Worm (Caenorhabditis elegans): Measurements from ENCODE around the gene msp-51.
"Not testable (repeated sequence)": the region's sequence is repeated elsewhere in the genome, so short reads cannot be mapped to it uniquely, and the experiment has no call there.

msp-51 gene

ce11 chrIV:5316223-5316622 is 21.1 kb upstream of the msp-51 start, which contains the start of gene msp-65:
Gene msp-65, plus strand, starts transcription at chrIV:5316523.
- TF ChIP-seq dmd-8 (GFP tag; IDR thresholded peaks at IDR 0.05); fkh-10 (GFP tag; optimal IDR thresholded peaks at IDR 0.05); nhr-28 (tag; optimal IDR thresholded peaks at IDR 0.05): not testable (repeated sequence)

- TF ChIP-seq snpc-1.2 (GFP tag; IDR thresholded peaks at IDR 0.05); fkh-10 (GFP tag; optimal IDR thresholded peaks at IDR 0.05); spr-3 (GFP tag; optimal IDR thresholded peaks at IDR 0.05): not testable (repeated sequence)
Measured at ce11 chrIV:5313011-5313410, 17.9 kb upstream of the msp-51 start, which contains the start of the genes msp-59 and ZK354.2. Gene msp-59, minus strand, starts transcription at chrIV:5313111. Gene ZK354.2, plus strand, starts transcription at chrIV:5313405.

- TF ChIP-seq F26F4.8 (GFP tag; conservative IDR thresholded peaks at IDR 0.05) (no peak), hlh-30 (tag; optimal IDR thresholded peaks at IDR 0.05; ENCODE audit: insufficient read depth) (no peak), ceh-82 (tag; optimal IDR thresholded peaks at IDR 0.05) (no peak), spr-3 (GFP tag; optimal IDR thresholded peaks at IDR 0.05) (no peak), arid-1 (GFP tag; conservative IDR thresholded peaks at IDR 0.05) (no peak), egl-27 (tag; optimal IDR thresholded peaks at IDR 0.05) (no peak), hmg-1.1 (GFP tag; IDR thresholded peaks at IDR 0.05) (no peak), snpc-1.2 (GFP tag; IDR thresholded peaks at IDR 0.05) (no peak), nhr-6 (tag; optimal IDR thresholded peaks at IDR 0.05) (no peak), ztf-11 (tag; optimal IDR thresholded peaks at IDR 0.05) (no peak), mep-1 (tag; optimal IDR thresholded peaks at IDR 0.05) (no peak), lsy-2 (tag; optimal IDR thresholded peaks at IDR 0.05) (no peak), rbr-2 (tag; optimal IDR thresholded peaks at IDR 0.05) (no peak)
Measured at ce11 chrIV:5309742-5310141, 14.6 kb upstream of the msp-51 start, which contains the start of gene ZK354.3. Gene ZK354.3, plus strand, starts transcription at chrIV:5310042.

DNA sequence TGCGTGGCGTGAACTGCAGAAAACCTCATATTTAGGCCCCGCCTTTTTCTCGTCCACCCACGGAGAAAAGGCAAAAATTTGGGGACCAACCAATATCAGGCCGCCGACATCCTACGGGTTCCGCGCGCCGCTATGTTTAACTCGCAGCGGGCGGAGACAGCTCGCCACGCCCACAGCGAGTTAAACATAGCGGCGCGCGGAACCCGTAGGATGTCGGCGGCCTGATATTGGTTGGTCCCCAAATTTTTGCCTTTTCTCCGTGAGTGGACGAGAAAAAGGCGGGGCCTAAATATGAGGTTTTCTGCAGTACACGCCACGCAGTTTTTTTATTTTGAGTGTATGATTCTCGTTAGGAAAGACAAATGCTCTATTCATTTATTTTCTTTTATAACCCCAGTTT is 14.0 kb upstream of the msp-51 start:
- TF ChIP-seq snpc-1.2 (GFP tag; IDR thresholded peaks at IDR 0.05): 0 out of 2 replicates have a peak, but pooled peaks have one; percentile 79

ce11 chrIV:5308046-5308643 is 13.0 kb upstream of the msp-51 start, which contains the start of the genes ZK354.9 and msp-58:
Gene ZK354.9, minus strand, starts transcription at chrIV:5308146.
Gene msp-58, plus strand, starts transcription at chrIV:5308593.
- TF ChIP-seq nhr-25 (tag; optimal IDR thresholded peaks at IDR 0.05; ENCODE audit: borderline replicate concordance, insufficient read depth); php-3 (GFP tag; IDR thresholded peaks at IDR 0.05); Y5F2A.4 (GFP tag; optimal IDR thresholded peaks at IDR 0.05): not testable (repeated sequence)

ce11 chrIV:5306040-5306439 is 10.9 kb upstream of the msp-51 start, which contains the start of gene ZK354.8:
Gene ZK354.8, minus strand, starts transcription at chrIV:5306140.
- no peak for TF ChIP-seq mxl-3 (GFP tag; optimal IDR thresholded peaks at IDR 0.05)
- no peak for TF ChIP-seq F37D6.2 (tag; optimal IDR thresholded peaks at IDR 0.05)
- no peak for TF ChIP-seq arid-1 (GFP tag; conservative IDR thresholded peaks at IDR 0.05)
- TF ChIP-seq T20F7.1 (GFP tag; optimal IDR thresholded peaks at IDR 0.05): no peak

DNA sequence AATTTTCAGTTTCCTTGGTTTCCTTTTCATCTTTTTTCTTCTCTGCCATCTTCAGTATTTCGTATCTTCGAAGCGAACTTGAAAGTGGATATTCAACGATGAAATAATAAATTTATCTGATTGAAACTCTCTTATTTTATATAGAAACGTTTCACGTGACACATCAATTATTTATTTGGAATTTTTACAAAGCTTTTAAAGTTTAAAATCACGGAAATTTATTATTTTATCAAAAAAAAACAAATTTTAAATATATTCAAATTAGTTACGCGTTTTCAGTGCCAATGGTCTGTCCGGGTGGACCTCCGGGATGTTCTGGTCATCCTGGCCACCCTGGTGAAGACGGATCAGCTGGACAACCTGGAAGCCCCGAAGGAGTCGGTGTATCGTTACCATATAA is 7.9 kb upstream of the msp-51 start, which contains the start of gene ZK354.7:
ZK354.7 (minus strand) TSS at position 101 of the 400 bp plus-strand sequence.
- no peak for TF ChIP-seq daf-12 (tag; optimal IDR thresholded peaks at IDR 0.05)
- peak; percentile 13 for TF ChIP-seq aha-1 (tag)

DNA sequence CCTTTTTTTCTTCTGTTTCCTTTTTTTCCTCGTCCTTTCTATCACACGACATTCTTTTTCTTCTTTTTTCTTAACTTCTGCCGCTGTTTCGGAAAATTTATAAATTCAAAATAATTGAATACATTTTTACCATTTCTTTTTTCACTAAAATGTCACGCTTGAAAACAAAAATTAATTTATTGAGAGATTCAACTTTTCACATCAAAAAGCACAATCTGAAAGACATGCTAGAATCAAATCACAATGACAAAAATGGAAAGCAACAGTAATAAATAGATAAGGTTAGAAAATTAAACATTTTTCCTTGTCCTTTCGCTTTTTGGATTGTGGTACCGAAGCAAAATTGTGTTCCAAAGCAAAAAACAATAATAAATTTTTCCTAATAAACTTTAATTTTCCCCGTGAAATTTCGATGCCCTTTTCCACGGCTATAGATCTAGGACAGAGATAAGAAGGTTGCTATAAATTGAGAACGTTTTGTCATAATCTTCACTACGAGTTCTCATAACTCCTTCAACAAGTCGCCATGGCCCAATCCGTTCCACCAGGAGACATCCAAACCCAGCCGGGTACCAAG is 2.4 kb upstream of the msp-51 start, which contains the start of the genes ZK354.6 and msp-113:
ZK354.6 (minus strand) TSS at position 101 of the 577 bp plus-strand sequence.
msp-113 (plus strand) TSS at position 527 of the 577 bp plus-strand sequence.
- TF ChIP-seq unc-62 (GFP tag; optimal IDR thresholded peaks at IDR 0.05 in 1 of 2) (peak in 1 of 2 experiments; percentile 27), unc-62 (tag; optimal IDR thresholded peaks at IDR 0.05) (no peak), nhr-237 (tag; optimal IDR thresholded peaks at IDR 0.05) (no peak), zag-1 (tag; optimal IDR thresholded peaks at IDR 0.05) (no peak), lim-7 (GFP tag; IDR thresholded peaks at IDR 0.05) (no peak), lsy-2 (tag; optimal IDR thresholded peaks at IDR 0.05) (no peak), T26A8.4 (GFP tag; IDR thresholded peaks at IDR 0.05) (no peak)
